Worm (Caenorhabditis elegans) whole organism, L2 larva: ENCODE measurements around the gene cisd-3.2.

Experiments used
- alr-1 ChIP-seq: fragments of 150-350 bp; optimal IDR thresholded peaks from 2 replicates; lab custom pipeline; 2014; ENCODE audit warnings: missing biosample characterization, missing genetic modification characterization
- ama-1 ChIP-seq: fragments of 150-350 bp; optimal IDR thresholded peaks from 2 replicates; lab custom pipeline; 2018; ENCODE audit warnings: inconsistent platforms
- fos-1 ChIP-seq: fragments of 150-350 bp; optimal IDR thresholded peaks from 2 replicates; lab custom pipeline; 2014; ENCODE audit warnings: missing biosample characterization, missing genetic modification characterization
- lin-11 ChIP-seq: fragments of 150-350 bp; sonication (generic microtip); optimal IDR thresholded peaks from 2 replicates; lab custom pipeline; 2014; ENCODE audit warnings: missing biosample characterization, missing genetic modification characterization, inconsistent platforms, mixed read lengths

DNA sequence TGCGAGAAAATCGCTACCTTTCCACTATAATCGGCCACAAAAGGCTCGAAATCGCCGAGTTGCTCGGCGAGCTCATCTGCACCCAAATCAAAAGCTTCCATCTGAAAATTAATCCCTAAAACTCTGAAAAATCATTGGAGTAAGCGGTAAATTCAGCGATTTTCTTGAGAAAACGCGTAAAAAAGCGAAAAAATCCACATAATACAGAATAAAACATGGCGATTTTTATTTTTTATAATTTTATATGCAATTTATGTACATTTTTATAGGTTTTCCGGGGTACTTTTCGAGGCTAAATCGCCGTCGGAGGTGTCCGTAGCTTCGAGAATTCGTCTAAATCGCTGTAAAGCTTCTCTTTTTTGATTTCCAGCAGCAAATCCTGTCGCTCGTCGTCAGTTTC, 45.1 kb upstream of the cisd-3.2 start, which contains the start of gene Y82E9BR.19:
- TF ChIP-seq ama-1 (lab: Kevin White, UChicago): no peak
- no peak for TF ChIP-seq fos-1 (tag; lab: Kevin White, UChicago)
- TF ChIP-seq alr-1: no peak
- no peak for TF ChIP-seq lin-11 (tag; lab: Kevin White, UChicago)
